Fruit fly (Drosophila melanogaster): ENCODE measurements around the gene Caf1-55.

Gene Caf1-55

DNA sequence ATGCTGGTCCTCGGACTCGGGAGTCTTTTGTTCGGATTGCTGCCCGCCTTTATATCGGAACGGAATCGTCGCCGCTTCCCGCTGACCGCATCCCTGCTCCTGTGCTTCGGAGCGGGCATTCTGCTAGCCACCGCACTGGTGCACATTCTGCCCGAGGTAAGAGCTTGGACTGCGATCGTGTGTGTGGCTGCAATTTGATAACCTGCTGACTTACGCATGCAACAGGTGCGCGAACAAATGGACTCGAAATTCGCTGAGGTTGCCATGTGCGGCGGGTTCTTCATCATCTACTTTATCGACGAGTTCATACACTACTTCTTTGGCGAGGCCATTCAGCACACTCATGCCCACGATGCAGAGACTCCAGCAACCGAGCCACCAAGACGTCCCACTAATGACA is 43.5 kb downstream of the Caf1-55 start:
- no peak for TF ChIP-seq CG17801 (GFP tag; optimal IDR thresholded peaks at IDR 0.05; ENCODE audit: partially characterized antibody)

dm6 chr3R:15275158-15275623 is 49.8 kb downstream of the Caf1-55 start, which contains the start of the genes Cp190 and CG4338:
TSS of gene Cp190 (minus strand) at chr3R:15275241.
TSS of gene CG4338 (plus strand) at chr3R:15275522.
- TF ChIP-seq CG17801 (GFP tag; optimal IDR thresholded peaks at IDR 0.05; ENCODE audit: partially characterized antibody): peak; percentile 99
